Fruit fly (Drosophila melanogaster) whole organism, prepupa: Measurements from ENCODE around the gene CG44000.

ENCODE experiments used
- Blimp-1 ChIP-seq: fragments of 200-800 bp; sonication (Bioruptor generic); optimal IDR thresholded peaks from 3 replicates; lab custom pipeline; 2017; ENCODE audit warnings: missing biosample characterization, missing genetic modification characterization, mild to moderate bottlenecking, moderate library complexity, missing genetic modification reagents
- CG10631 ChIP-seq: fragments of 200-800 bp; sonication (Bioruptor generic); optimal IDR thresholded peaks from 2 replicates; lab custom pipeline; 2016; ENCODE audit warnings: missing biosample characterization, missing genetic modification characterization
- CG11294 ChIP-seq: fragments of 200-800 bp; sonication (Bioruptor generic); IDR thresholded peaks from 2 replicates; pipeline ENCODE4 v1.3.6; 2022; ENCODE audit warnings: missing biosample characterization, missing genetic modification characterization
- CG11762 ChIP-seq: fragments of 200-800 bp; sonication (Bioruptor generic); optimal IDR thresholded peaks from 3 replicates; lab custom pipeline; 2016; ENCODE audit warnings: missing biosample characterization, missing genetic modification characterization; ENCODE audit not compliant: insufficient read depth
- CG11902 ChIP-seq: fragments of 200-800 bp; sonication (Bioruptor generic); optimal IDR thresholded peaks from 3 replicates; lab custom pipeline; 2016; ENCODE audit warnings: missing biosample characterization, missing genetic modification characterization
- CG15336 ChIP-seq: fragments of 200-800 bp; sonication (Bioruptor generic); IDR thresholded peaks from 2 replicates; pipeline ENCODE4 v1.3.6; 2022; ENCODE audit warnings: missing biosample characterization, missing genetic modification characterization
- CG1621 ChIP-seq: fragments of 200-800 bp; sonication (Bioruptor generic); optimal IDR thresholded peaks from 3 replicates; lab custom pipeline; 2018; ENCODE audit warnings: missing biosample characterization, mild to moderate bottlenecking, missing genetic modification characterization
- CG16779 ChIP-seq: fragments of 200-800 bp; sonication (Bioruptor generic); optimal IDR thresholded peaks from 3 replicates; lab custom pipeline; 2017; ENCODE audit warnings: missing biosample characterization, mild to moderate bottlenecking, missing genetic modification characterization
- CG3032 ChIP-seq: fragments of 200-800 bp; optimal IDR thresholded peaks from 2 replicates; lab custom pipeline; 2019; ENCODE audit warnings: missing biosample characterization, mild to moderate bottlenecking, missing genetic modification characterization, moderate library complexity
- CG31627 ChIP-seq: fragments of 200-800 bp; sonication (Bioruptor generic); optimal IDR thresholded peaks from 3 replicates; lab custom pipeline; 2016; ENCODE audit warnings: missing biosample characterization, missing genetic modification characterization
- CG32006 ChIP-seq: fragments of 200-800 bp; sonication (Bioruptor generic); optimal IDR thresholded peaks from 3 replicates; lab custom pipeline; 2017; ENCODE audit warnings: missing biosample characterization, mild to moderate bottlenecking, missing genetic modification characterization
- CG34406 ChIP-seq: fragments of 200-800 bp; sonication (Bioruptor generic); optimal IDR thresholded peaks from 3 replicates; lab custom pipeline; 2016; ENCODE audit warnings: missing biosample characterization, missing genetic modification characterization
- CG3919 ChIP-seq: fragments of 200-800 bp; sonication (Bioruptor generic); optimal IDR thresholded peaks from 3 replicates; lab custom pipeline; 2016; ENCODE audit warnings: missing biosample characterization, missing genetic modification characterization
- CG4318 ChIP-seq: fragments of 200-800 bp; sonication (Bioruptor generic); optimal IDR thresholded peaks from 3 replicates; lab custom pipeline; 2017; ENCODE audit warnings: missing biosample characterization, mild to moderate bottlenecking, missing genetic modification characterization
- CG6163 ChIP-seq: fragments of 200-800 bp; sonication (Bioruptor generic); IDR thresholded peaks from 3 replicates; pipeline ENCODE4 v1.3.6; 2022; ENCODE audit warnings: missing biosample characterization, missing genetic modification characterization
- CG6792 ChIP-seq: fragments of 200-800 bp; sonication (Bioruptor generic); optimal IDR thresholded peaks from 3 replicates; lab custom pipeline; 2016; ENCODE audit warnings: missing biosample characterization, missing genetic modification characterization
- CG7368 ChIP-seq: fragments of 200-800 bp; sonication (Bioruptor generic); optimal IDR thresholded peaks from 3 replicates; lab custom pipeline; 2016; ENCODE audit warnings: missing biosample characterization, missing genetic modification characterization
- CG8119 ChIP-seq: fragments of 200-800 bp; sonication (Bioruptor generic); IDR thresholded peaks from 3 replicates; pipeline ENCODE4 v1.3.6; 2022; ENCODE audit warnings: missing biosample characterization, missing genetic modification characterization
- CG8319 ChIP-seq: fragments of 200-800 bp; sonication (Bioruptor generic); optimal IDR thresholded peaks from 3 replicates; lab custom pipeline; 2016; ENCODE audit warnings: missing biosample characterization, missing genetic modification characterization
- CG8632 ChIP-seq: fragments of 200-800 bp; sonication (Bioruptor generic); optimal IDR thresholded peaks from 3 replicates; lab custom pipeline; 2016; ENCODE audit warnings: missing biosample characterization, missing genetic modification characterization
- CG9139 ChIP-seq: fragments of 200-800 bp; sonication (Bioruptor generic); optimal IDR thresholded peaks from 3 replicates; lab custom pipeline; 2017; ENCODE audit warnings: missing biosample characterization, mild to moderate bottlenecking, missing genetic modification characterization
- Eip75B ChIP-seq: fragments of 200-800 bp; sonication (Bioruptor generic); optimal IDR thresholded peaks from 3 replicates; lab custom pipeline; 2016; ENCODE audit warnings: missing biosample characterization, missing genetic modification characterization
- Eip78C ChIP-seq: fragments of 200-800 bp; sonication (Bioruptor generic); peaks from one replicate; lab custom pipeline; 2016; ENCODE audit warnings: missing biosample characterization, missing genetic modification characterization
- Eip93F ChIP-seq: fragments of 200-800 bp; sonication (Bioruptor generic); optimal IDR thresholded peaks from 2 replicates; lab custom pipeline; 2016; ENCODE audit warnings: missing biosample characterization, mild to moderate bottlenecking, missing genetic modification characterization
- Ets21C ChIP-seq: fragments of 200-800 bp; sonication (Bioruptor generic); optimal IDR thresholded peaks from 3 replicates; lab custom pipeline; 2016; ENCODE audit warnings: missing biosample characterization, missing genetic modification characterization
- Ets96B ChIP-seq: fragments of 200-800 bp; optimal IDR thresholded peaks from 2 replicates; lab custom pipeline; 2019; ENCODE audit warnings: missing biosample characterization, mild to moderate bottlenecking, missing genetic modification characterization, moderate library complexity
- Gug ChIP-seq: fragments of 200-800 bp; sonication (Bioruptor generic); IDR thresholded peaks from 2 replicates; pipeline ENCODE4 v1.3.6; 2022; ENCODE audit warnings: missing biosample characterization, missing genetic modification characterization
- Hr38 ChIP-seq: sonication (Bioruptor generic); optimal IDR thresholded peaks from 2 replicates; lab custom pipeline; 2016; ENCODE audit warnings: missing biosample characterization, missing genetic modification characterization
- Hr39 ChIP-seq: fragments of 200-800 bp; sonication (Bioruptor generic); optimal IDR thresholded peaks from 2 replicates; lab custom pipeline; 2016; ENCODE audit warnings: missing biosample characterization, missing genetic modification characterization
- Hr4 ChIP-seq: fragments of 200-800 bp; sonication (Bioruptor generic); optimal IDR thresholded peaks from 3 replicates; lab custom pipeline; 2016; ENCODE audit warnings: missing biosample characterization, missing genetic modification characterization
- Lpt ChIP-seq: fragments of 200-800 bp; sonication (Bioruptor generic); optimal IDR thresholded peaks from 3 replicates; lab custom pipeline; 2016; ENCODE audit warnings: missing biosample characterization, missing genetic modification characterization
- Met ChIP-seq: fragments of 200-800 bp; sonication (Bioruptor generic); optimal IDR thresholded peaks from 3 replicates; lab custom pipeline; 2016; ENCODE audit warnings: missing biosample characterization, missing genetic modification characterization
- OdsH ChIP-seq: fragments of 200-800 bp; sonication (Bioruptor generic); optimal IDR thresholded peaks from 3 replicates; lab custom pipeline; 2016; ENCODE audit warnings: missing biosample characterization, missing genetic modification characterization
- Smox ChIP-seq: fragments of 200-800 bp; sonication (Bioruptor generic); optimal IDR thresholded peaks from 3 replicates; lab custom pipeline; 2016; ENCODE audit warnings: missing biosample characterization, missing genetic modification characterization
- Sox102F ChIP-seq: fragments of 200-800 bp; sonication (Bioruptor generic); optimal IDR thresholded peaks from 2 replicates; lab custom pipeline; 2016; ENCODE audit warnings: missing biosample characterization, mild to moderate bottlenecking, missing genetic modification characterization
- Sox14 ChIP-seq: fragments of 200-800 bp; sonication (Bioruptor generic); optimal IDR thresholded peaks from 3 replicates; lab custom pipeline; 2016; ENCODE audit warnings: missing biosample characterization, missing genetic modification characterization
- Sox15 ChIP-seq: fragments of 200-800 bp; sonication (Bioruptor generic); optimal IDR thresholded peaks from 3 replicates; lab custom pipeline; 2016; ENCODE audit warnings: missing biosample characterization, missing genetic modification characterization
- achi ChIP-seq: fragments of 200-800 bp; sonication (Bioruptor generic); optimal IDR thresholded peaks from 3 replicates; lab custom pipeline; 2016; ENCODE audit warnings: missing biosample characterization, missing genetic modification characterization
- acj6 ChIP-seq: fragments of 200-800 bp; sonication (Bioruptor generic); optimal IDR thresholded peaks from 3 replicates; lab custom pipeline; 2016; ENCODE audit warnings: missing biosample characterization, missing genetic modification characterization
- dac ChIP-seq: fragments of 200-800 bp; sonication (Bioruptor generic); optimal IDR thresholded peaks from 2 replicates; lab custom pipeline; 2017; ENCODE audit warnings: missing biosample characterization, mild to moderate bottlenecking, missing genetic modification characterization
- fd59A ChIP-seq: fragments of 200-800 bp; sonication (Bioruptor generic); optimal IDR thresholded peaks from 2 replicates; lab custom pipeline; 2017; ENCODE audit warnings: missing biosample characterization, mild to moderate bottlenecking, missing genetic modification characterization, missing genetic modification reagents
- fd85E ChIP-seq: fragments of 200-800 bp; sonication (Bioruptor generic); optimal IDR thresholded peaks from 3 replicates; lab custom pipeline; 2016; ENCODE audit warnings: missing biosample characterization, missing genetic modification characterization
- fkh ChIP-seq: fragments of 200-800 bp; sonication (Bioruptor generic); optimal IDR thresholded peaks from 3 replicates; lab custom pipeline; 2017; ENCODE audit warnings: missing biosample characterization, mild to moderate bottlenecking, missing genetic modification characterization, moderate library complexity
- lz ChIP-seq: fragments of 200-800 bp; sonication (Bioruptor generic); optimal IDR thresholded peaks from 3 replicates; lab custom pipeline; 2016; ENCODE audit warnings: missing biosample characterization, missing genetic modification characterization
- net ChIP-seq: fragments of 200-800 bp; sonication (Bioruptor generic); optimal IDR thresholded peaks from 3 replicates; lab custom pipeline; 2016; ENCODE audit warnings: missing biosample characterization, missing genetic modification characterization
- pdm3 ChIP-seq: fragments of 200-800 bp; sonication (Bioruptor generic); optimal IDR thresholded peaks from 3 replicates; lab custom pipeline; 2016; ENCODE audit warnings: missing biosample characterization, missing genetic modification characterization
- spab ChIP-seq: fragments of 200-800 bp; sonication (Bioruptor generic); optimal IDR thresholded peaks from 2 replicates; lab custom pipeline; 2017; ENCODE audit warnings: missing biosample characterization, mild to moderate bottlenecking, missing genetic modification characterization, missing genetic modification reagents
- ss ChIP-seq, 2 experiments: fragments of 200-800 bp; sonication (Bioruptor generic); optimal IDR thresholded peaks; 2 replicates in 1 of 2; 3 replicates in 1 of 2; lab custom pipeline; 2017 to 2018; ENCODE audit warnings: mild to moderate bottlenecking in 2 of 2, missing biosample characterization in 2 of 2, missing genetic modification characterization in 2 of 2, moderate library complexity in 1 of 2
- svp ChIP-seq: fragments of 200-800 bp; sonication (Bioruptor generic); peaks from one replicate; lab custom pipeline; 2016; ENCODE audit warnings: missing biosample characterization, missing genetic modification characterization
- vri ChIP-seq: fragments of 200-800 bp; sonication (Bioruptor generic); optimal IDR thresholded peaks from 3 replicates; lab custom pipeline; 2016; ENCODE audit warnings: missing biosample characterization, mild to moderate bottlenecking, missing genetic modification characterization

The CG44000 gene

DNA sequence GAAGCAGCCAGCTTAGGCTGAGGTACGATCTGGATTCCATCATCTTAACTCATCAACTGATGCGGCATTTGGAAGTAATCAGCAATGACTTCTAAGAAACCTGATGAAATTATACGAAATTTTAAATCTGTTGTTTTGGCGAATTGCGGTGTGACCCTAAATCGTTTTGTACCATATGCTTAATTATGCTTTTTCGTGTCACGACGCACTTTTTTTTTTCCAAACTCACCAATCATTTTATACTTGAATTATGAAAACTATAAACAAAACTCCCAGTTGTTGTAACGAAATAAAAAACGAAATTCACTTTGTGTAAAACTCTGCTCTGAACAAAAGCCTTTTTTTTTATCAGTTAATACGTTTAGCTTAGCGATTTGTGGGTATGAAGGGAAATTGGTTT, 15.0 kb downstream of the CG44000 start, which contains the start of gene Nepl3:
Gene Nepl3, minus strand, starts transcription at position 155 of the 400 bp plus-strand sequence.
- TF ChIP-seq Eip78C (peak; percentile 24), CG7368 (GFP tag; lab: Kevin White, UChicago) (no peak)

dm6 chr2L:5059645-5060254, 16.7 kb downstream of the CG44000 start, which contains the start of gene Rpn11:
Rpn11 (minus strand) TSS chr2L:5059790.
- TF ChIP-seq ss (GFP tag; optimal IDR thresholded peaks at IDR 0.05; lab: Kevin White, UChicago): peak in 1 of 2 experiments; percentile 21
- peak; percentile 35 for TF ChIP-seq CG31627 (GFP tag; lab: Kevin White, UChicago)
- 0 out of 2 replicates have a peak, but pooled peaks have one; percentile 12 for TF ChIP-seq Gug (GFP tag; lab: Robert Waterston, UW)
- peak; percentile 44 for TF ChIP-seq Ets21C (GFP tag; lab: Kevin White, UChicago)
- TF ChIP-seq Met: no peak
- TF ChIP-seq CG8319 (GFP tag; lab: Kevin White, UChicago): peak; percentile 16
- no peak for TF ChIP-seq CG11762 (GFP tag; lab: Kevin White, UChicago)
- TF ChIP-seq fd59A (GFP tag; lab: Kevin White, UChicago): peak; percentile 21
- TF ChIP-seq Hr39 (GFP tag; lab: Kevin White, UChicago): peak; percentile 45
- TF ChIP-seq CG32006 (GFP tag; lab: Kevin White, UChicago): peak; percentile 46
- no peak for TF ChIP-seq CG6163 (GFP tag; lab: Robert Waterston, UW)
- 0 out of 2 replicates have a peak, but pooled peaks have one; percentile 19 for TF ChIP-seq CG15336 (GFP tag; lab: Robert Waterston, UW)
- TF ChIP-seq CG34406 (GFP tag; lab: Kevin White, UChicago): peak; percentile 39
- peak; percentile 46 for TF ChIP-seq CG8632 (GFP tag; lab: Kevin White, UChicago)
- no peak for TF ChIP-seq Hr38
- no peak for TF ChIP-seq CG8119 (GFP tag; lab: Robert Waterston, UW)
- TF ChIP-seq Eip93F (GFP tag; lab: Kevin White, UChicago): no peak
- TF ChIP-seq Smox (GFP tag; lab: Kevin White, UChicago): no peak
- peak; percentile 37 for TF ChIP-seq net
- peak; percentile 44 for TF ChIP-seq CG3919
- TF ChIP-seq Sox14 (GFP tag; lab: Kevin White, UChicago): peak; percentile 74
- peak; percentile 65 for TF ChIP-seq CG10631 (GFP tag; lab: Kevin White, UChicago)
- peak; percentile 89 for TF ChIP-seq Eip78C
- TF ChIP-seq CG4318 (GFP tag; lab: Kevin White, UChicago): no peak
- no peak for TF ChIP-seq CG11294
- peak; percentile 51 for TF ChIP-seq Ets96B (tag; lab: Kevin White, UChicago)
- no peak for TF ChIP-seq Lpt (GFP tag; lab: Kevin White, UChicago)
- peak; percentile 0 for TF ChIP-seq CG11902
- peak; percentile 54 for TF ChIP-seq Hr4
- no peak for TF ChIP-seq vri (GFP tag; lab: Kevin White, UChicago)
- TF ChIP-seq CG1621 (tag; lab: Kevin White, UChicago): no peak
- TF ChIP-seq fd85E: no peak
- TF ChIP-seq spab (GFP tag; lab: Kevin White, UChicago): no peak
- TF ChIP-seq achi (GFP tag; lab: Kevin White, UChicago): peak; percentile 48
- TF ChIP-seq Blimp-1 (GFP tag; lab: Kevin White, UChicago): no peak
- TF ChIP-seq svp (GFP tag; lab: Kevin White, UChicago): peak; percentile 76
- peak; percentile 48 for TF ChIP-seq CG6792
- TF ChIP-seq pdm3: no peak
- TF ChIP-seq lz: peak; percentile 66
- peak; percentile 53 for TF ChIP-seq Eip75B (GFP tag; lab: Kevin White, UChicago)
- no peak for TF ChIP-seq CG9139 (GFP tag; lab: Kevin White, UChicago)
- peak; percentile 49 for TF ChIP-seq OdsH (GFP tag; lab: Kevin White, UChicago)
- TF ChIP-seq dac: no peak
- peak; percentile 61 for TF ChIP-seq acj6 (GFP tag; lab: Kevin White, UChicago)
- TF ChIP-seq Sox102F (GFP tag; lab: Kevin White, UChicago): no peak
- TF ChIP-seq CG16779: no peak
- no peak for TF ChIP-seq CG7368 (GFP tag; lab: Kevin White, UChicago)
- TF ChIP-seq fkh (GFP tag; lab: Kevin White, UChicago): peak; percentile 4
- TF ChIP-seq Sox15 (GFP tag; lab: Kevin White, UChicago): peak; percentile 19
- TF ChIP-seq CG3032 (tag; lab: Kevin White, UChicago): peak; percentile 54
